Worm (Caenorhabditis elegans): ENCODE results near the gene hum-6.

hum-6 gene

ce11 chrX:2261003-2261402 is 41.9 kb upstream of the hum-6 start, which contains the start of gene AH9.3:
TSS of gene AH9.3 (minus strand) at chrX:2261103.
- TF ChIP-seq Y79H2A.3 (GFP tag; conservative IDR thresholded peaks at IDR 0.05), result no peak
- peak; percentile 6 for TF ChIP-seq nhr-80 (tag; optimal IDR thresholded peaks at IDR 0.05)

DNA sequence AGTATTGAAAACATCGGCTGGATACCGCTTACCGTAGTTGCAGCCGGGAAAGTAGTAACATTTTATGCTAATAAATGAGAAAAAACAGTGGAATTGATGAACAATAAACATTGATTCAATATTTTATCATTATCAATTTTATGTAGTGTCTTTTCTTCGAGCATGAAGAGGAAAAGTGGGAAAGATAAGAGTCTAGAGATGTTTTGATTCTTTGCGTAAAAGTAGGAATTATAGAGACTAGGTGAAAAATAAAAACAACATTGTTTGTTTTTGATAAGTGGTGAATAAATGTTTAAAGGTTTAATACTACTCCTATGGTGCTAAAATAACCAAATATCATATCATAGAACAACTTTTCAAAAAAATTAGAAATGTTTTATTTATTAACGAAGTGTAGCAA is 40.5 kb upstream of the hum-6 start:
- TF ChIP-seq ceh-79 (tag; optimal IDR thresholded peaks at IDR 0.05) (no peak), repo-1 (tag; optimal IDR thresholded peaks at IDR 0.05) (no peak), dpl-1 (GFP tag; optimal IDR thresholded peaks at IDR 0.05) (no peak), madf-3 (GFP tag; IDR thresholded peaks at IDR 0.05) (no peak), rcor-1 (GFP tag; IDR thresholded peaks at IDR 0.05) (no peak), T26A5.8 (tag; optimal IDR thresholded peaks at IDR 0.05) (no peak), mxl-1 (tag; optimal IDR thresholded peaks at IDR 0.05) (no peak), xnd-1 (tag; optimal IDR thresholded peaks at IDR 0.05) (no peak)

DNA sequence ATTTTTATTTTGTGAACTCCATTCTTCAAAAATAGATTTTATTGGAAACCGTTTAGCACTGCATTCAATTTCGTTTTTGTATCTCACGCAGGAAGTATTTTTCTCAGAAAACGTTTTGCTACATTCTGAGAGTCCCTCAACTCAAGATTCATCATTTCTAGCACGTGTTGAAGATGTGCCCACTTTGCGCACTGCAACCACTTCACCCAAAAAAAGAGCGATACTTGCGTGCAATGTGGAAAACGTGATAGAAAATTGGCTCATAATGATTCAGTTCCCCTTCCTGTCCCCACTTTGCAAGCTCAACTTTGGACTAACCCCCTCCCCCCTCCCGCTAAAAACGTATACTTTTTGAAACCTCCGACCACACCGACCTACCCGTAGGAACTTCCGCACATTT is 37.8 kb upstream of the hum-6 start:
- no peak for TF ChIP-seq madf-6 (GFP tag; IDR thresholded peaks at IDR 0.05)
- TF ChIP-seq aptf-2 (GFP tag; conservative IDR thresholded peaks at IDR 0.05), result no peak
- no peak for TF ChIP-seq F33H1.4 (GFP tag; IDR thresholded peaks at IDR 0.05)
- TF ChIP-seq ztf-26 (tag; optimal IDR thresholded peaks at IDR 0.05), result no peak
- peak; percentile 87 for TF ChIP-seq ceh-27 (GFP tag; optimal IDR thresholded peaks at IDR 0.05)
- TF ChIP-seq mxl-1 (tag; optimal IDR thresholded peaks at IDR 0.05), result no peak
- no peak for TF ChIP-seq Y67H2A.10 (GFP tag; conservative IDR thresholded peaks at IDR 0.05)

ce11 chrX:2266366-2266765 is 36.5 kb upstream of the hum-6 start:
- TF ChIP-seq attf-3 (GFP tag; conservative IDR thresholded peaks at IDR 0.05) (no peak), tbx-9 (tag; optimal IDR thresholded peaks at IDR 0.05; ENCODE audit: borderline replicate concordance) (no peak)

DNA sequence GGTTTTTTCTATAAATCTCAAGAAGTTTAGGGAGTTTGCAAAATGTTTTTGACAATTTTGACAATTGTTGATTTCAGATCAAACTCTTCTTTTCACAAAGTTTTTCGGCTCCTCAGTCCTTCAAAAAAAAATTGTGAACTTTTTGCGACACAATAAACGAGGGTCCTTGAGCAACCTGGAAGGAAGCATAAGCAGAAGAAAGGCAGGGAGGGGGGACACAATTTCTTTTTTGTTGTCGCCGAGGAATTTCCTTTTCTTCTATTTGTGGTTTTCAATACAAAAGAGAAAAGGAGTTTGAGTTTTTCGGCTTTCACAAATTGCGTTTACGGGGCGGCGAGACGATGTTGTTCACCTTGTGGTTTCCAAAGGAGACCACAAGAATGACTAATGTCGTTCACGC is 36.1 kb upstream of the hum-6 start:
- TF ChIP-seq K11D2.4 (GFP tag; IDR thresholded peaks at IDR 0.05) (no peak), attf-6 (GFP tag; IDR thresholded peaks at IDR 0.05) (no peak), F52B5.7 (tag; optimal IDR thresholded peaks at IDR 0.05) (no peak)

DNA sequence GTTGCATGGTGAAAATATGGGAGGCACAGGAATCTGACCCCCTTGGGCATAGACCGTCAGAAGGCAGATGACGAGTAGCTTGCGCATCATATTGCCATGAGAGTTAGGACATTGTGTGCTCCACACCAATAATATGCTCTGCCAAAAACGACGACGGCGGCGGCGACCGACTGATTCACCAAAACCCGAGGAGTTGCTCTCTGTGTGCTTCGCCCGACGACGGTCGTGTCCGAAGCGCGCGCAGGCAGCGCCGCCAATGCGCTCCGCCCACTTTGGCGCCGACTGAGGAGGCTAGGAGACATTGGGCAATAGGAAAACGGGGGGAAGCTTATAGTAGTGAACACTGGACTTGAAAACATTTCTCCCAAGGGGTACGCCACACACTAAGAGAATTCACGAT is 34.9 kb upstream of the hum-6 start, which contains the start of gene AH9.6:
AH9.6 (minus strand) TSS at position 183 of the 400 bp plus-strand sequence.
- TF ChIP-seq snpc-3.4 (tag; optimal IDR thresholded peaks at IDR 0.05) (no peak), nfyb-1 (GFP tag; IDR thresholded peaks at IDR 0.05) (0 out of 2 replicates have a peak, but pooled peaks have one; percentile 18), bed-2 (GFP tag; IDR thresholded peaks at IDR 0.05) (0 out of 2 replicates have a peak, but pooled peaks have one; percentile 52), egrh-3 (GFP tag; IDR thresholded peaks at IDR 0.05) (peak; percentile 62; the same call in 1 of the 2 replicates)

DNA sequence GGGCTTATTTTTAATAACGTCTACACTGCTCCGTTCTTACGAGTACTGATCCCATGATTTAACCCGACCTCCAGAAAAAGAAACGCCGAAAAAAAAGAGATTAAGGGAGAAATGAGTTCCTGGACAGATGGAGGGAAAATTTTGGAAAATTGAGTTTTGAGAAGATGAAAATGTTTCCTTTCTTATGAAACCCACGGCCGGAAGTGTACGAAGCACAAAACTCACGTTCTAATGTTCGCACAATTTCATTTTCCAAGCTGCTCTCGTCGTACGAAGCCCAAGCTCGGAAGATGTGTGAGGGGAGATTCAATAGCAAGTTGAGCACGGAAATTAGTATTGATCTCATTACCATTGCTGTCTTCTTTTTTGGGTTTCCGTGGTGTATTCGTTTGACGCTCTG is 31.5 kb upstream of the hum-6 start:
- TF ChIP-seq ztf-18 (tag; optimal IDR thresholded peaks at IDR 0.05) (no peak), sdz-38 (tag; optimal IDR thresholded peaks at IDR 0.05) (no peak), hmg-1.2 (GFP tag; IDR thresholded peaks at IDR 0.05) (no peak), snpc-1.3 (tag; optimal IDR thresholded peaks at IDR 0.05; ENCODE audit: insufficient read depth) (no peak), egrh-3 (GFP tag; IDR thresholded peaks at IDR 0.05) (no peak), B0035.1 (tag; optimal IDR thresholded peaks at IDR 0.05) (no peak), attf-3 (GFP tag; conservative IDR thresholded peaks at IDR 0.05) (no peak), C17E4.6 (GFP tag; IDR thresholded peaks at IDR 0.05) (no peak), ztf-6 (GFP tag; IDR thresholded peaks at IDR 0.05) (no peak), nhr-27 (tag; optimal IDR thresholded peaks at IDR 0.05) (no peak), snpc-3.4 (tag; optimal IDR thresholded peaks at IDR 0.05) (no peak)
